Fruit fly (Drosophila melanogaster) whole organism, embryonic: ENCODE data around the gene Tango9.

Experiments
- CG10147 ChIP-seq: fragments of 200-800 bp; sonication (Bioruptor generic); optimal IDR thresholded peaks from 2 replicates; lab custom pipeline; 2019; ENCODE audit warnings: missing biosample characterization, mild to moderate bottlenecking, missing genetic modification characterization, moderate library complexity
- CG11085 ChIP-seq: fragments of 200-800 bp; sonication (Bioruptor generic); IDR thresholded peaks from 2 replicates; pipeline ENCODE4 v1.3.6; 2022; ENCODE audit warnings: missing biosample characterization, missing genetic modification characterization
- CG11093 ChIP-seq: fragments of 200-800 bp; sonication (Bioruptor generic); IDR thresholded peaks from 3 replicates; pipeline ENCODE4 v1.3.6; 2022; ENCODE audit warnings: missing biosample characterization, missing genetic modification characterization
- CG11456 ChIP-seq: fragments of 200-800 bp; sonication (Bioruptor generic); IDR thresholded peaks from 3 replicates; pipeline ENCODE4 v1.3.6; 2022; ENCODE audit warnings: missing biosample characterization, missing genetic modification characterization
- CG15269 ChIP-seq: fragments of 200-800 bp; sonication (Bioruptor generic); optimal IDR thresholded peaks from 2 replicates; lab custom pipeline; 2018; ENCODE audit warnings: missing biosample characterization, mild to moderate bottlenecking, missing genetic modification characterization, moderate library complexity
- CG1602 ChIP-seq: fragments of 200-800 bp; sonication (Bioruptor generic); optimal IDR thresholded peaks from 3 replicates; lab custom pipeline; 2016; ENCODE audit warnings: missing biosample characterization, missing genetic modification characterization
- CG17359 ChIP-seq: fragments of 200-800 bp; sonication (Bioruptor generic); optimal IDR thresholded peaks from 3 replicates; lab custom pipeline; 2018; ENCODE audit warnings: missing biosample characterization, mild to moderate bottlenecking, missing genetic modification characterization, moderate library complexity
- CG17361 ChIP-seq: fragments of 200-800 bp; sonication (Bioruptor generic); IDR thresholded peaks from 3 replicates; pipeline ENCODE4 v1.3.6; 2022; ENCODE audit warnings: missing biosample characterization, missing genetic modification characterization
- CG1832 ChIP-seq: fragments of 200-800 bp; sonication (Bioruptor generic); optimal IDR thresholded peaks from 2 replicates; lab custom pipeline; 2017; ENCODE audit warnings: missing biosample characterization, mild to moderate bottlenecking, missing genetic modification characterization, inconsistent platforms
- CG2199 ChIP-seq: fragments of 200-800 bp; sonication (Bioruptor generic); IDR thresholded peaks from 3 replicates; pipeline ENCODE4 v1.3.6; 2022; ENCODE audit warnings: missing biosample characterization, missing genetic modification characterization
- CG33557 ChIP-seq: fragments of 200-800 bp; sonication (Bioruptor generic); optimal IDR thresholded peaks from 2 replicates; lab custom pipeline; 2019; ENCODE audit warnings: missing biosample characterization, mild to moderate bottlenecking, missing genetic modification characterization, moderate library complexity
- CG42726 ChIP-seq: fragments of 200-800 bp; sonication (Bioruptor generic); IDR thresholded peaks from 2 replicates; pipeline ENCODE4 v1.3.6; 2022; ENCODE audit warnings: missing biosample characterization, missing genetic modification characterization; ENCODE audit not compliant: partially characterized antibody
- CG5245 ChIP-seq: fragments of 200-800 bp; sonication (Bioruptor generic); optimal IDR thresholded peaks from 3 replicates; lab custom pipeline; 2016; ENCODE audit warnings: missing biosample characterization, missing genetic modification characterization
- CG5953 ChIP-seq: fragments of 200-800 bp; sonication (Bioruptor generic); IDR thresholded peaks from 2 replicates; pipeline ENCODE4 v1.3.6; 2022; ENCODE audit warnings: missing biosample characterization, missing genetic modification characterization
- CG6683 ChIP-seq: fragments of 200-800 bp; sonication (Bioruptor generic); optimal IDR thresholded peaks from 2 replicates; lab custom pipeline; 2017; ENCODE audit warnings: missing biosample characterization, mild to moderate bottlenecking, missing genetic modification characterization, missing genetic modification reagents
- CG6765 ChIP-seq: fragments of 200-800 bp; sonication (Bioruptor generic); optimal IDR thresholded peaks from 3 replicates; lab custom pipeline; 2017; ENCODE audit warnings: missing biosample characterization, mild to moderate bottlenecking, missing genetic modification characterization
- CG6791 ChIP-seq: fragments of 200-800 bp; sonication (Bioruptor generic); IDR thresholded peaks from 3 replicates; pipeline ENCODE4 v1.3.6; 2022; ENCODE audit warnings: missing biosample characterization, missing genetic modification characterization; ENCODE audit not compliant: partially characterized antibody
- Deaf1 ChIP-seq: fragments of 200-800 bp; optimal IDR thresholded peaks from 3 replicates; lab custom pipeline; 2019; ENCODE audit warnings: missing biosample characterization, mild to moderate bottlenecking, missing genetic modification characterization, moderate library complexity
- Elba2 ChIP-seq: fragments of 200-800 bp; sonication (Bioruptor generic); optimal IDR thresholded peaks from 3 replicates; lab custom pipeline; 2016; ENCODE audit warnings: missing biosample characterization, missing genetic modification characterization
- Fer2 ChIP-seq: fragments of 200-800 bp; sonication (Bioruptor generic); optimal IDR thresholded peaks from 2 replicates; lab custom pipeline; 2018; ENCODE audit warnings: missing biosample characterization, mild to moderate bottlenecking, missing genetic modification characterization, moderate library complexity
- MBD-R2 ChIP-seq: fragments of 200-800 bp; sonication (Bioruptor generic); IDR thresholded peaks from 2 replicates; pipeline ENCODE4 v1.3.6; 2022; ENCODE audit warnings: missing biosample characterization, missing genetic modification characterization
- Side ChIP-seq: fragments of 200-800 bp; sonication (Bioruptor generic); optimal IDR thresholded peaks from 2 replicates; lab custom pipeline; 2016; ENCODE audit warnings: missing biosample characterization, missing genetic modification characterization
- Xrp1 ChIP-seq: fragments of 200-800 bp; sonication (Bioruptor generic); IDR thresholded peaks from 2 replicates; pipeline ENCODE4 v1.3.6; 2022; ENCODE audit warnings: missing biosample characterization, missing genetic modification characterization
- al ChIP-seq: fragments of 200-800 bp; sonication (Bioruptor generic); IDR thresholded peaks from 2 replicates; pipeline ENCODE4 v1.3.6; 2022; ENCODE audit warnings: missing biosample characterization, missing genetic modification characterization
- ash1 ChIP-seq: fragments of 200-800 bp; sonication (Bioruptor generic); optimal IDR thresholded peaks from 2 replicates; lab custom pipeline; 2018; ENCODE audit warnings: missing biosample characterization, mild to moderate bottlenecking, missing genetic modification characterization
- bowl ChIP-seq: fragments of 200-800 bp; sonication (Bioruptor generic); IDR thresholded peaks from 2 replicates; pipeline ENCODE4 v1.3.6; 2022; ENCODE audit warnings: missing biosample characterization, missing genetic modification characterization
- bsh ChIP-seq, 2 experiments: fragments of 200-800 bp; sonication (Bioruptor generic); optimal IDR thresholded peaks; 2 replicates each; lab custom pipeline; 2017 to 2018; ENCODE audit warnings: mild to moderate bottlenecking in 2 of 2, missing biosample characterization in 2 of 2, missing genetic modification characterization in 2 of 2, moderate library complexity in 1 of 2
- cad ChIP-seq: fragments of >200 bp; optimal IDR thresholded peaks from 2 replicates; lab custom pipeline; 2017; ENCODE audit warnings: missing biosample characterization, missing genetic modification characterization
- crol ChIP-seq: fragments of 200-800 bp; sonication (Bioruptor generic); IDR thresholded peaks from 2 replicates; pipeline ENCODE4 v1.3.6; 2022; ENCODE audit warnings: missing biosample characterization, missing genetic modification characterization
- dan ChIP-seq: fragments of 200-800 bp; sonication (Bioruptor generic); IDR thresholded peaks from 2 replicates; pipeline ENCODE4 v1.3.6; 2022; ENCODE audit warnings: missing biosample characterization, missing genetic modification characterization
- eve ChIP-seq, 2 experiments: fragments of >200 bp; optimal IDR thresholded peaks; 2 replicates each; lab custom pipeline; 2017; ENCODE audit warnings: missing biosample characterization in 2 of 2, missing genetic modification characterization in 2 of 2
- fu2 ChIP-seq: fragments of 200-800 bp; sonication (Bioruptor generic); optimal IDR thresholded peaks from 2 replicates; lab custom pipeline; 2016; ENCODE audit warnings: missing biosample characterization, missing genetic modification characterization
- gcm ChIP-seq: fragments of 200-800 bp; sonication (Bioruptor generic); optimal IDR thresholded peaks from 2 replicates; lab custom pipeline; 2019; ENCODE audit warnings: missing biosample characterization, mild to moderate bottlenecking, missing genetic modification characterization, moderate library complexity
- gem ChIP-seq: fragments of 200-800 bp; sonication (Bioruptor generic); optimal IDR thresholded peaks from 2 replicates; lab custom pipeline; 2019; ENCODE audit warnings: missing biosample characterization, mild to moderate bottlenecking, missing genetic modification characterization, moderate library complexity
- pfk ChIP-seq: fragments of 200-800 bp; sonication (Bioruptor generic); optimal IDR thresholded peaks from 2 replicates; lab custom pipeline; 2018; ENCODE audit warnings: missing biosample characterization, mild to moderate bottlenecking, missing genetic modification characterization, moderate library complexity
- prd ChIP-seq, 3 experiments: fragments of >200 bp in 2 of 3; fragments of 200-800 bp in 1 of 3; sonication (Bioruptor generic) in 1 of 3; optimal IDR thresholded peaks in 2 of 3; IDR thresholded peaks in 1 of 3; 2 replicates in 2 of 3; 3 replicates in 1 of 3; pipeline versions ENCODE4 v1.3.6 to Lab custom; 2017 to 2022; ENCODE audit warnings: missing biosample characterization in 1 of 3, missing genetic modification characterization in 1 of 3
- ssp ChIP-seq: fragments of 200-800 bp; sonication (Bioruptor generic); IDR thresholded peaks from 2 replicates; pipeline ENCODE4 v1.3.6; 2022; ENCODE audit warnings: missing biosample characterization, missing genetic modification characterization
- tna ChIP-seq: fragments of 200-800 bp; sonication (Bioruptor generic); IDR thresholded peaks from 2 replicates; pipeline ENCODE4 v1.3.6; 2022; ENCODE audit warnings: missing biosample characterization, missing genetic modification characterization; ENCODE audit not compliant: partially characterized antibody

The Tango9 gene

DNA sequence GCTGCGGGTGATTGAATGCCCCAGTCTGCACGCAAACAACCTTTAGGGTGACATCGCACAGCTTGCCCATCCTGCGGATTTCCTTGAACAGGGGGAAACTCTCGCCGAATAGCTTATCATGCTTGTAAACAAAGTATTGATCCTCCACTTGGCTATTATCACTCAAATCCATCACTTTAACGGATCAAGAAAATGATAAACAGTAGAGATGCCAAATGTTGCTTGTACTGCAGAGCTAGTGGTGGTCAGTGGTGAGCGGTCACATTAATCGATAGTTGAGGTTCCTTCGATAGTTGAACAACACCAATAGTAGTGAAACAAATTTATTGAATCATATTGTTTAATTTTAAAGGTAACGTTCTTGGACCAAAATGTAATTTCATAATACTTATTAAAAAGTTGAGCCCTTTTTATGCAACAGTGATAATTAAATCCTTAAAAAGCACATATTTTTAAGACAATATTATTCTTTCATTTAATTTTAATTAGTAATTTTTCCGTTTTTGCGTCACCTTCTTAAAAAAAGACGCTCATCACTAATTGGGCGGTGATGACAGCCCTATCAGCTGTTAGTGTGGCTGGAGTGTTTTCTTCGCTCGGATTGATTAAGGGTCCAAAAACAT, 35.6 kb upstream of the Tango9 start, which contains the start of the genes KLHL18 and GCC185 (continued):
- TF ChIP-seq ssp, result peak; percentile 79
- no peak for TF ChIP-seq ash1 (GFP tag; lab: Kevin White, UChicago)
- TF ChIP-seq CG1602, result peak; percentile 80
- TF ChIP-seq tna (GFP tag; lab: Robert Waterston, UW), result no peak; the same call in 1 of the 2 replicates
- TF ChIP-seq bsh (GFP tag; optimal IDR thresholded peaks at IDR 0.05; lab: Kevin White, UChicago), result peak in 1 of 2 experiments; percentile 61
- TF ChIP-seq fu2 (GFP tag; lab: Kevin White, UChicago), result peak; percentile 31
- TF ChIP-seq dan, result peak; percentile 41; the same call in 1 of the 2 replicates
- peak; percentile 74 for TF ChIP-seq CG6791 (GFP tag; lab: Robert Waterston, UW)
- peak; percentile 66; the same call in 2 of the 3 replicates for TF ChIP-seq CG11093 (GFP tag; lab: Robert Waterston, UW)
- peak; percentile 27 for TF ChIP-seq CG6683
- peak; percentile 74 for TF ChIP-seq CG33557
- peak; percentile 41 for TF ChIP-seq CG17359
- 0 out of 2 replicates have a peak, but pooled peaks have one; percentile 37 for TF ChIP-seq CG42726
- no peak for TF ChIP-seq pfk
- TF ChIP-seq gem (tag; lab: Kevin White, UChicago), result peak; percentile 86
- TF ChIP-seq Deaf1 (tag; lab: Kevin White, UChicago), result no peak
- no peak for TF ChIP-seq CG1832 (GFP tag; lab: Kevin White, UChicago)
- TF ChIP-seq CG10147 (GFP tag; lab: Kevin White, UChicago), result peak; percentile 77
- no peak for TF ChIP-seq prd (optimal IDR thresholded peaks at IDR 0.05; lab: Kevin White, UChicago)
- peak; percentile 89 for TF ChIP-seq prd (GFP tag; IDR thresholded peaks at IDR 0.05; lab: Robert Waterston, UW)

DNA sequence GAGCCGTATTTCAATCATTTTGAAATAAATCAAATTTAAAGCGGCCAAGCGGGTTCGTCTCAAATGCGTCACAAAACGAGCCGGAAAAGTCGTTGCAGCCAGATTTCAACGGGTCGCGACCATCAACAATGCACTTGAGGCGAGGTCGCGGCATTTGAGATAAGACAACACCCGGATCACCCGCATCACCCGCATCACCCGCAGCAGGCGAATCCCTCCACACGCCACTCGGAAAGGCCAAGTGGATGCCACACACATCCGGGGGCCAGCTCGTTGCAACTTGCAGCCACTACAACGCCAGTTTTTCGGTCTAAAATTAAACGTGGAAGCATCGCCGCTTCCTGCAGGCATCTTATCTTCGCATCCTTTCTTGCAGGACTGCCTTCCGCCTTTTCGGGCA, 31.7 kb upstream of the Tango9 start:
- TF ChIP-seq CG11093 (GFP tag; lab: Robert Waterston, UW) (no peak), CG5245 (GFP tag; lab: Kevin White, UChicago) (no peak), bowl (GFP tag; lab: Robert Waterston, UW) (0 out of 2 replicates have a peak, but pooled peaks have one; percentile 12), gcm (GFP tag; lab: Kevin White, UChicago) (peak; percentile 87), cad (GFP tag; lab: Kevin White, UChicago) (no peak), CG2199 (GFP tag; lab: Robert Waterston, UW) (0 out of 3 replicates have a peak, but pooled peaks have one; percentile 56), Side (GFP tag; lab: Kevin White, UChicago) (no peak), CG6765 (GFP tag; lab: Kevin White, UChicago) (no peak), MBD-R2 (no peak), Xrp1 (no peak), crol (peak; percentile 45), al (no peak), CG15269 (tag; lab: Kevin White, UChicago) (no peak), CG11456 (0 out of 3 replicates have a peak, but pooled peaks have one; percentile 25), CG11085 (GFP tag; lab: Robert Waterston, UW) (no peak), eve (GFP tag; optimal IDR thresholded peaks at IDR 0.05; lab: Kevin White, UChicago) (no peak), Elba2 (GFP tag; lab: Kevin White, UChicago) (no peak), CG17361 (GFP tag; lab: Robert Waterston, UW) (no peak), Fer2 (tag; lab: Kevin White, UChicago) (no peak), CG5953 (GFP tag; lab: Robert Waterston, UW) (no peak)
